Worm (Caenorhabditis elegans) whole organism, L1 larva: ENCODE data around the gene asna-1.

ENCODE experiments used
- C04F5.9 ChIP-seq: sonication (generic microtip); optimal IDR thresholded peaks from 2 replicates; lab custom pipeline; 2016; ENCODE audit warnings: missing genetic modification characterization, missing compliant biosample characterization
- F16B12.6 ChIP-seq: fragments of 150-350 bp; optimal IDR thresholded peaks from 2 replicates; lab custom pipeline; 2014; ENCODE audit warnings: missing biosample characterization, missing genetic modification characterization
- aha-1 ChIP-seq: fragments of 150-350 bp; optimal IDR thresholded peaks from 2 replicates; lab custom pipeline; 2014; ENCODE audit warnings: missing biosample characterization, missing genetic modification characterization
- aly-2 ChIP-seq: fragments of 150-350 bp; optimal IDR thresholded peaks from 2 replicates; lab custom pipeline; 2014; ENCODE audit warnings: missing biosample characterization, missing genetic modification characterization
- ceh-63 ChIP-seq: fragments of 200-800 bp; sonication (Bioruptor generic); optimal IDR thresholded peaks from 2 replicates; lab custom pipeline; 2018; ENCODE audit warnings: mild to moderate bottlenecking, missing genetic modification characterization, missing compliant biosample characterization
- ceh-8 ChIP-seq: fragments of 200-800 bp; sonication (Bioruptor generic); optimal IDR thresholded peaks from 2 replicates; lab custom pipeline; 2018; ENCODE audit warnings: mild to moderate bottlenecking, missing genetic modification characterization, moderate library complexity, missing compliant biosample characterization
- ceh-82 ChIP-seq, 3 experiments: fragments of 150-350 bp in 1 of 3; sonication (generic microtip) in 2 of 3; optimal IDR thresholded peaks; 2 replicates each; lab custom pipeline; 2014 to 2017; ENCODE audit warnings: missing biosample characterization in 3 of 3, missing genetic modification characterization in 3 of 3
- ceh-88 ChIP-seq: fragments of 200-800 bp; sonication (Bioruptor generic); IDR thresholded peaks from 2 replicates; pipeline ENCODE4 v1.3.6; 2022; ENCODE audit warnings: missing genetic modification characterization, missing compliant biosample characterization
- ces-1 ChIP-seq: fragments of 150-350 bp; optimal IDR thresholded peaks from 2 replicates; lab custom pipeline; 2014; ENCODE audit warnings: missing biosample characterization, missing genetic modification reagents, missing genetic modification characterization
- dpl-1 ChIP-seq, 3 experiments: fragments of 150-350 bp in 2 of 3; sonication (generic microtip) in 1 of 3; optimal IDR thresholded peaks; 2 replicates each; lab custom pipeline; 2014 to 2017; ENCODE audit warnings: missing biosample characterization in 3 of 3, missing genetic modification characterization in 3 of 3, missing genetic modification reagents in 3 of 3
- dsc-1 ChIP-seq: sonication (generic microtip); optimal IDR thresholded peaks from 2 replicates; lab custom pipeline; 2016; ENCODE audit warnings: mild to moderate bottlenecking, missing genetic modification characterization, missing compliant biosample characterization
- efl-1 ChIP-seq, 4 experiments: fragments of 150-350 bp; optimal IDR thresholded peaks in 3 of 4; peaks in 1 of 4; 1 replicate in 1 of 4; 2 replicates in 3 of 4; lab custom pipeline; 2014; ENCODE audit warnings: missing biosample characterization in 2 of 4, missing genetic modification characterization in 2 of 4, missing genetic modification reagents in 2 of 4
- efl-3 ChIP-seq: fragments of 200-800 bp; sonication (Bioruptor generic); optimal IDR thresholded peaks from 2 replicates; lab custom pipeline; 2018; ENCODE audit warnings: mild to moderate bottlenecking, missing genetic modification characterization, missing compliant biosample characterization
- egl-13 ChIP-seq: sonication (generic microtip); optimal IDR thresholded peaks from 2 replicates; lab custom pipeline; 2016; ENCODE audit warnings: missing genotype, missing genetic modification reagents, missing genetic modification characterization, missing compliant biosample characterization
- elt-2 ChIP-seq: sonication (generic microtip); optimal IDR thresholded peaks from 2 replicates; lab custom pipeline; 2016; ENCODE audit warnings: missing genetic modification characterization, mild to moderate bottlenecking, inconsistent platforms, missing compliant biosample characterization, missing genetic modification reagents
- elt-3 ChIP-seq, 6 experiments: fragments of 150-350 bp in 1 of 6; sonication (generic microtip); optimal IDR thresholded peaks; 2 replicates each; lab custom pipeline; 2017 to 2018; ENCODE audit warnings: missing biosample characterization in 6 of 6, missing genetic modification characterization in 6 of 6, inconsistent platforms in 1 of 6
- ets-5 ChIP-seq: fragments of 200-800 bp; sonication (Bioruptor generic); IDR thresholded peaks from 2 replicates; pipeline ENCODE4 v1.3.6; 2022; ENCODE audit warnings: missing genetic modification characterization, missing compliant biosample characterization
- fkh-10 ChIP-seq: sonication (generic microtip); optimal IDR thresholded peaks from 2 replicates; lab custom pipeline; 2017; ENCODE audit warnings: missing biosample characterization, missing genetic modification reagents, missing genetic modification characterization
- fkh-4 ChIP-seq: sonication (generic microtip); optimal IDR thresholded peaks from 2 replicates; lab custom pipeline; 2016; ENCODE audit warnings: missing compliant biosample characterization, missing genetic modification characterization, borderline replicate concordance
- fos-1 ChIP-seq: fragments of 150-350 bp; optimal IDR thresholded peaks from 2 replicates; lab custom pipeline; 2014; ENCODE audit warnings: missing biosample characterization, missing genetic modification characterization
- grh-1 ChIP-seq: fragments of 200-800 bp; sonication (Bioruptor generic); IDR thresholded peaks from 2 replicates; pipeline ENCODE4 v1.3.6; 2022; ENCODE audit warnings: missing genetic modification reagents, missing genetic modification characterization, missing compliant biosample characterization
- irx-1 ChIP-seq: sonication (generic microtip); optimal IDR thresholded peaks from 2 replicates; lab custom pipeline; 2016; ENCODE audit warnings: missing genetic modification characterization, missing compliant biosample characterization
- jun-1 ChIP-seq: fragments of 150-350 bp; optimal IDR thresholded peaks from 2 replicates; lab custom pipeline; 2014; ENCODE audit warnings: missing biosample characterization, missing genetic modification reagents, missing genetic modification characterization
- lin-15B ChIP-seq: fragments of 150-350 bp; sonication (generic microtip); optimal IDR thresholded peaks from 3 replicates; lab custom pipeline; 2014; ENCODE audit warnings: missing biosample characterization, missing genetic modification characterization
- lin-35 ChIP-seq, 2 experiments: fragments of 150-350 bp; optimal IDR thresholded peaks; 2 replicates each; lab custom pipeline; 2014; ENCODE audit warnings: missing biosample characterization in 2 of 2, missing genetic modification characterization in 2 of 2, missing genetic modification reagents in 2 of 2
- lin-39 ChIP-seq: fragments of 150-350 bp; optimal IDR thresholded peaks from 2 replicates; lab custom pipeline; 2014; ENCODE audit warnings: missing biosample characterization, missing genetic modification reagents, missing genetic modification characterization
- lir-3 ChIP-seq: sonication (generic microtip); optimal IDR thresholded peaks from 2 replicates; lab custom pipeline; 2016; ENCODE audit warnings: mild to moderate bottlenecking, missing genetic modification characterization, moderate library complexity, missing compliant biosample characterization; ENCODE audit not compliant: poor library complexity
- lsy-2 ChIP-seq, 2 experiments: fragments of 150-350 bp; optimal IDR thresholded peaks; 2 replicates each; lab custom pipeline; 2014; ENCODE audit warnings: missing biosample characterization in 2 of 2, missing genetic modification characterization in 2 of 2
- mep-1 ChIP-seq: fragments of 150-350 bp; optimal IDR thresholded peaks from 2 replicates; lab custom pipeline; 2014; ENCODE audit warnings: missing biosample characterization, missing genetic modification characterization
- nhr-11 ChIP-seq: fragments of 150-350 bp; optimal IDR thresholded peaks from 2 replicates; lab custom pipeline; 2014; ENCODE audit warnings: missing biosample characterization, missing genetic modification characterization
- nhr-19 ChIP-seq: fragments of 200-800 bp; sonication (Bioruptor generic); conservative IDR thresholded peaks from 2 replicates; pipeline ENCODE4 v1.3.6; 2022; ENCODE audit warnings: missing genetic modification characterization, missing compliant biosample characterization
- nhr-20 ChIP-seq: sonication (generic microtip); optimal IDR thresholded peaks from 2 replicates; lab custom pipeline; 2016; ENCODE audit warnings: mild to moderate bottlenecking, missing genetic modification characterization, missing compliant biosample characterization
- nhr-237 ChIP-seq: fragments of 150-350 bp; optimal IDR thresholded peaks from 2 replicates; lab custom pipeline; 2014; ENCODE audit warnings: missing biosample characterization, missing genetic modification characterization
- nhr-28 ChIP-seq: fragments of 150-350 bp; optimal IDR thresholded peaks from 2 replicates; lab custom pipeline; 2014; ENCODE audit warnings: missing biosample characterization, missing genetic modification characterization
- nhr-71 ChIP-seq: sonication (generic microtip); optimal IDR thresholded peaks from 2 replicates; lab custom pipeline; 2016; ENCODE audit warnings: mild to moderate bottlenecking, missing genetic modification characterization, moderate library complexity, missing compliant biosample characterization
- nhr-90 ChIP-seq: sonication (generic microtip); optimal IDR thresholded peaks from 2 replicates; lab custom pipeline; 2016; ENCODE audit warnings: mild to moderate bottlenecking, missing genetic modification characterization, missing compliant biosample characterization; ENCODE audit not compliant: poor library complexity
- pax-3 ChIP-seq: fragments of 200-800 bp; sonication (Bioruptor generic); optimal IDR thresholded peaks from 2 replicates; lab custom pipeline; 2018; ENCODE audit warnings: mild to moderate bottlenecking, missing genetic modification characterization, moderate library complexity, missing compliant biosample characterization
- rnt-1 ChIP-seq: sonication (generic microtip); optimal IDR thresholded peaks from 2 replicates; lab custom pipeline; 2016; ENCODE audit warnings: mild to moderate bottlenecking, missing genetic modification characterization, moderate library complexity, missing compliant biosample characterization
- skn-1 ChIP-seq: fragments of 150-350 bp; optimal IDR thresholded peaks from 2 replicates; lab custom pipeline; 2014; ENCODE audit warnings: missing biosample characterization, missing genetic modification characterization
- snu-23 ChIP-seq: sonication (generic microtip); optimal IDR thresholded peaks from 2 replicates; lab custom pipeline; 2016; ENCODE audit warnings: missing genetic modification characterization, missing compliant biosample characterization
- swsn-7 ChIP-seq: sonication (generic microtip); optimal IDR thresholded peaks from 2 replicates; lab custom pipeline; 2016; ENCODE audit warnings: missing genetic modification characterization, missing compliant biosample characterization
- tbx-2 ChIP-seq: sonication (generic microtip); optimal IDR thresholded peaks from 2 replicates; lab custom pipeline; 2016; ENCODE audit warnings: missing genetic modification characterization, missing compliant biosample characterization
- tlp-1 ChIP-seq: fragments of 150-350 bp; optimal IDR thresholded peaks from 2 replicates; lab custom pipeline; 2014; ENCODE audit warnings: missing biosample characterization, missing genetic modification characterization
- unc-30 ChIP-seq: sonication (generic microtip); optimal IDR thresholded peaks from 2 replicates; lab custom pipeline; 2017; ENCODE audit warnings: missing biosample characterization, missing genetic modification characterization
- unc-62 ChIP-seq: fragments of 150-350 bp; optimal IDR thresholded peaks from 2 replicates; lab custom pipeline; 2014; ENCODE audit warnings: missing biosample characterization, missing genetic modification reagents, missing genetic modification characterization
- unc-86 ChIP-seq: sonication (generic microtip); optimal IDR thresholded peaks from 2 replicates; lab custom pipeline; 2016; ENCODE audit warnings: missing genetic modification characterization, missing compliant biosample characterization
- vab-15 ChIP-seq: sonication (generic microtip); optimal IDR thresholded peaks from 2 replicates; lab custom pipeline; 2017; ENCODE audit warnings: missing genotype, mild to moderate bottlenecking, missing genetic modification characterization, missing compliant biosample characterization
- xbp-1 ChIP-seq: sonication (generic microtip); optimal IDR thresholded peaks from 2 replicates; lab custom pipeline; 2016; ENCODE audit warnings: missing genetic modification characterization, missing compliant biosample characterization
- ztf-4 ChIP-seq: fragments of 150-350 bp; optimal IDR thresholded peaks from 2 replicates; lab custom pipeline; 2014; ENCODE audit warnings: missing biosample characterization, missing genetic modification characterization

asna-1 gene

DNA sequence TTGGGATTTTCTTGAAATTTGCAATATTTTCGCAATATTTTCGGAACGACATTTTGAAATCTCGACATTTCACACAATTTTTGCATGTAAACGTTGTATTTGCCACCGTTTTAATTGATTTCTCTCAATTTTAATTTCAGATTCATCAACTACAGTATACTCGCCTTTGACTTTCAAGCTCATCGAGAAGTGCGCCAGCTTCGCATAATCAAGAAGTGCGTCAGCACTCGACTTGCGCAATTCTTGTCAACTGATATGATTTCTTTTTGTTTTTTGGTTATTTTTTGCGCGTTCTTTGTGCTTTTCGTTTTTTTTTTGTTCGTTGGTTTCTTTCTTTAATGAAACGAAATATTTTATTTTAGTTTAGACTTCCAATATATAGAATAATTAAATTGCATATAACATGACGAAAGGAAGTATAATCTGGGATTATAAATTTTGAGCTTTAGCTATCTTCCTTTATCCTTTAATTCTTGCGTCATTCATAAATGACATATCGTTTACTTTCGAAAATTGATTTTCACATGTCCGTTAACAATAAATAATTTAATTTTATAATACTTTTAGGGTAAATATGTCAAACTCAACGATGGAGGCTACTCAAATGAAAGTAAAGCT lies 7.6 kb upstream of the asna-1 start, which contains the start of gene famh-136 (continued):
- TF ChIP-seq snu-23 (GFP tag; lab: Kevin White, UChicago) (peak; percentile 93), fos-1 (tag; lab: Kevin White, UChicago) (peak; percentile 43), rnt-1 (tag; lab: Kevin White, UChicago) (peak; percentile 91), nhr-237 (peak; percentile 13), ceh-88 (GFP tag; lab: Robert Waterston, UW) (no peak), elt-3 (tag; optimal IDR thresholded peaks at IDR 0.05; lab: Kevin White, UChicago) (peak in 2 of 6 experiments; percentile 84 to 88), egl-13 (tag; lab: Kevin White, UChicago) (peak; percentile 64), elt-2 (peak; percentile 64), nhr-28 (tag; lab: Kevin White, UChicago) (no peak), dsc-1 (tag; lab: Kevin White, UChicago) (peak; percentile 90)

DNA sequence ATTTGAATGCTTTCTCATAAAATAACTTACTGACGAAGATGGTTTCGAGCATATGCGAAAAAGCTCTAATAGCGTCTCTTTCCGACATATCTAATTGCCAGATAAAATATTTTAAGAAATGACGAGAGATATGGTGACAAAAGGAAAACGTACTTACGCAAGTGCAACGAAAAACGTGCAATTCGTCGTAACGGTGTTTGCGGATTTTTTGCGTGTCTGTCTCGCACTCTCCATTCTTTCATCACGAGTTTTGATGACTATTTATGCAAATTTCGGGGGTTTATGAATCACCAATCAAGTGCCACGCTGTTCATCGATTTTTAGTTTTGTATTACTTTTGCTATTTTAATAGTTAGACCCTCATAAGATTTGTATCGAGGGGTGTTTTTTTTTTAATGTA lies 5.9 kb upstream of the asna-1 start, which contains the start of gene ZK637.14:
TSS of gene ZK637.14 (minus strand) at position 201 of the 400 bp plus-strand sequence.
- TF ChIP-seq unc-62 (GFP tag; lab: Kevin White, UChicago) (no peak), irx-1 (peak; percentile 1), swsn-7 (tag; lab: Kevin White, UChicago) (peak; percentile 55), efl-3 (GFP tag; lab: Kevin White, UChicago) (no peak), ces-1 (GFP tag; lab: Kevin White, UChicago) (no peak), dsc-1 (tag; lab: Kevin White, UChicago) (peak; percentile 38), efl-1 (optimal IDR thresholded peaks at IDR 0.05; lab: Kevin White, UChicago) (peak; percentile 62 to 63), efl-1 (GFP tag; optimal IDR thresholded peaks at IDR 0.05 in 1 of 2; lab: Kevin White, UChicago) (peak; percentile 66 to 96), unc-30 (tag; lab: Kevin White, UChicago) (no peak), tbx-2 (peak; percentile 20), unc-86 (peak; percentile 32), lin-39 (tag; lab: Kevin White, UChicago) (no peak), nhr-71 (tag; lab: Kevin White, UChicago) (peak; percentile 67), fos-1 (tag; lab: Kevin White, UChicago) (peak; percentile 25), dpl-1 (GFP tag; optimal IDR thresholded peaks at IDR 0.05; lab: Kevin White, UChicago) (peak; percentile 60 to 69 (median 60)), mep-1 (peak; percentile 87), tlp-1 (tag; lab: Kevin White, UChicago) (no peak), lir-3 (tag; lab: Kevin White, UChicago) (peak; percentile 39), nhr-237 (no peak), lsy-2 (tag; optimal IDR thresholded peaks at IDR 0.05; lab: Kevin White, UChicago) (peak; percentile 69 to 73), nhr-19 (GFP tag; lab: Robert Waterston, UW) (peak; percentile 51), fkh-10 (GFP tag; lab: Kevin White, UChicago) (no peak), egl-13 (tag; lab: Kevin White, UChicago) (peak; percentile 30), nhr-20 (peak; percentile 55), xbp-1 (peak; percentile 33), ceh-88 (GFP tag; lab: Robert Waterston, UW) (no peak), aly-2 (tag; lab: Kevin White, UChicago) (no peak), aha-1 (tag; lab: Kevin White, UChicago) (no peak), lin-15B (tag; lab: Kevin White, UChicago) (no peak), ceh-8 (peak; percentile 3), grh-1 (GFP tag; lab: Robert Waterston, UW) (no peak), ztf-4 (tag; lab: Kevin White, UChicago) (no peak), ceh-82 (tag; optimal IDR thresholded peaks at IDR 0.05; lab: Kevin White, UChicago) (peak in 1 of 3 experiments; percentile 52), fkh-4 (tag; lab: Kevin White, UChicago) (no peak), F16B12.6 (tag; lab: Kevin White, UChicago) (peak; percentile 91), nhr-90 (tag; lab: Kevin White, UChicago) (peak; percentile 1), vab-15 (tag; lab: Kevin White, UChicago) (no peak), skn-1 (tag; lab: Kevin White, UChicago) (peak; percentile 89), jun-1 (tag; lab: Kevin White, UChicago) (peak; percentile 48), C04F5.9 (tag; lab: Kevin White, UChicago) (peak; percentile 41), lin-35 (GFP tag; optimal IDR thresholded peaks at IDR 0.05; lab: Kevin White, UChicago) (peak; percentile 61 to 74), pax-3 (peak; percentile 4), ets-5 (GFP tag; lab: Robert Waterston, UW) (no peak), ceh-63 (GFP tag; lab: Kevin White, UChicago) (no peak), nhr-11 (no peak)
